Worm (Caenorhabditis elegans): Measurements from ENCODE around the gene pelo-1.

DNA sequence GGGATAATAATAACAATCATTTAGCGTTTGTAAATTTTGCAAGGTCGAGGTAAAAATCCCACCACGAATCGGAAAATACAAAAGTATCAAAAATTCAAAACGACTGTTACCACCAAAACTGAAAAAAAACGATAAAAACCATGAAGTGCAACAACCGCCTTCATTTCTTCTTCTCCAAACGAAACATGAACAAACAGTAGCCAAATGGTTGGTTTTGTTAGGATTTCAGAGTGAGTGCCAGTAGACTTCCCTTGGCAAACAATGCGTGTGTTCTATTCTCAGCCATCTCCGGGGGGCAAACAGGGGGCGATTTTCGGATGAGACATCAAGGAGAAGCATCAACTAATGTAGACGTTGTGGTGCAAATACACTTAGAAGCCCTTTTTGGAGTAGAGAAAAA is 20.7 kb upstream of the pelo-1 start:
- TF ChIP-seq lin-11 (tag; optimal IDR thresholded peaks at IDR 0.05): no peak
- TF ChIP-seq sma-9 (GFP tag; optimal IDR thresholded peaks at IDR 0.05): no peak
- no peak for TF ChIP-seq sma-9 (tag; optimal IDR thresholded peaks at IDR 0.05)
- no peak for TF ChIP-seq fos-1 (tag; optimal IDR thresholded peaks at IDR 0.05)
- no peak for TF ChIP-seq lin-13 (GFP tag; optimal IDR thresholded peaks at IDR 0.05)
- TF ChIP-seq R02D3.7 (tag; optimal IDR thresholded peaks at IDR 0.05): no peak
- TF ChIP-seq ZK546.5 (tag; optimal IDR thresholded peaks at IDR 0.05): no peak
- TF ChIP-seq aly-2 (tag; optimal IDR thresholded peaks at IDR 0.05): no peak

Data from whole organism, L2 larva.